Worm (Caenorhabditis elegans) whole organism, early embryonic: ENCODE results near the gene lfi-1.

ENCODE experiments used
- F13C5.2 ChIP-seq: sonication (generic microtip); optimal IDR thresholded peaks from 2 replicates; lab custom pipeline; 2017; ENCODE audit warnings: mild to moderate bottlenecking, missing genetic modification characterization, inconsistent platforms, missing compliant biosample characterization
- ama-1 ChIP-seq: fragments of 150-350 bp; optimal IDR thresholded peaks from 2 replicates; lab custom pipeline; 2014
- ceh-13 ChIP-seq: fragments of 200-800 bp; sonication (Bioruptor generic); optimal IDR thresholded peaks from 2 replicates; lab custom pipeline; 2018; ENCODE audit warnings: mild to moderate bottlenecking, missing genetic modification characterization, missing compliant biosample characterization
- ceh-36 ChIP-seq: sonication (generic microtip); optimal IDR thresholded peaks from 2 replicates; lab custom pipeline; 2016; ENCODE audit warnings: missing genetic modification characterization, inconsistent platforms, missing compliant biosample characterization
- flt-1 ChIP-seq: fragments of 200-800 bp; sonication (Bioruptor generic); IDR thresholded peaks from 2 replicates; pipeline ENCODE4 v1.3.6; 2022; ENCODE audit warnings: missing genetic modification characterization, missing compliant biosample characterization
- scrt-1 ChIP-seq: fragments of 200-800 bp; sonication (Bioruptor generic); IDR thresholded peaks from 2 replicates; pipeline ENCODE4 v1.3.6; 2022; ENCODE audit warnings: missing genetic modification characterization, missing compliant biosample characterization

DNA sequence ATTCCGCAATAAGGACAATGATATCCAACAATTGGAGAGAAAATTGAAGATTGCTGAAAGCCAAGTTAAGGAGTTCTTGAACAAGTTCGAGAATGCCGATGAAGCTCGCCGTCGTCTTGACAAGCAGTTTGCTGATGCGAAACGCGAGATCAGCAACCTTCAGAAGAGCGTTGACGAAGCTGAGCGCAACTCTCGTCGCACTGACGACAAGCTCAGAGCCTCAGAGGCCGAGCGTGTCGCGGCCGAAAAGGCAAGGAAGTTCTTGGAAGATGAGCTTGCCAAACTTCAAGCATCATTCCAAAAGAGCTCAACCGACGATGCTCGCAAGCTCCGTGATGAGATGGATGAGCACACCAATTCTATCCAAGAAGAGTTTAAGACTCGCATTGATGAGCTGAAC lies 9.7 kb downstream of the lfi-1 start:
- TF ChIP-seq flt-1: no peak
- no peak for TF ChIP-seq ama-1
- no peak for TF ChIP-seq ceh-36 (tag; lab: Kevin White, UChicago)
- no peak for TF ChIP-seq scrt-1 (GFP tag; lab: Robert Waterston, UW)
- no peak for TF ChIP-seq F13C5.2 (tag; lab: Kevin White, UChicago)
- no peak for TF ChIP-seq ceh-13 (GFP tag; lab: Kevin White, UChicago)
